Worm (Caenorhabditis elegans): ENCODE data around the gene mpst-4.
A peak's percentile ranks its signal among the peaks of the same experiment; 100 is the strongest.

Gene mpst-4

DNA sequence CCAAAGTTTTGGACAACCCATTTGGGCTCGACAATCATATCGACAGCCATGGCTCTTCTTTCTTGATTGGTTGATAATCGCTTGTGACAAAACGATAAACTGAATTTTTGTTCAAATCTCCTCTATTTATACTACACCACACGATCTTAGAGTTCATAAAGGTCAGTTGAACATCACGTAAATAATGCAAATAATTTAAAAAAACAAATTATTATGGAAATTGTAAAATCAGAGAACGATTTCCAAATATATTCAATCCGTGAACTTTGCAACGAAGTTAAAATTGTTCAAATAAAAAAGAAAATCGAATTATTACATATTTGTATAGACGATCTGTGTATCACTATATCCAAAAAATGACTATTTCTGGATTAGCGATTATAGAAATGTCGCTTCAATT, at the start of gene mpst-4, which contains the start of gene F11G11.14:
TSS of gene mpst-4 (minus strand) at position 101 of the 400 bp plus-strand sequence.
TSS of gene F11G11.14 (plus strand) at position 325 of the 400 bp plus-strand sequence.
- TF ChIP-seq mep-1 (tag; optimal IDR thresholded peaks at IDR 0.05) (no peak), ceh-90 (tag; optimal IDR thresholded peaks at IDR 0.05) (no peak), nhr-20 (tag; optimal IDR thresholded peaks at IDR 0.05) (no peak), ets-5 (GFP tag; IDR thresholded peaks at IDR 0.05) (no peak), C16A3.4 (tag; optimal IDR thresholded peaks at IDR 0.05) (no peak), ztf-11 (tag; optimal IDR thresholded peaks at IDR 0.05) (no peak), unc-62 (GFP tag; optimal IDR thresholded peaks at IDR 0.05) (no peak), lin-14 (GFP tag; optimal IDR thresholded peaks at IDR 0.05) (no peak), pag-3 (tag; optimal IDR thresholded peaks at IDR 0.05; ENCODE audit: borderline replicate concordance, insufficient read depth) (no peak), dsc-1 (tag; optimal IDR thresholded peaks at IDR 0.05) (no peak)

DNA sequence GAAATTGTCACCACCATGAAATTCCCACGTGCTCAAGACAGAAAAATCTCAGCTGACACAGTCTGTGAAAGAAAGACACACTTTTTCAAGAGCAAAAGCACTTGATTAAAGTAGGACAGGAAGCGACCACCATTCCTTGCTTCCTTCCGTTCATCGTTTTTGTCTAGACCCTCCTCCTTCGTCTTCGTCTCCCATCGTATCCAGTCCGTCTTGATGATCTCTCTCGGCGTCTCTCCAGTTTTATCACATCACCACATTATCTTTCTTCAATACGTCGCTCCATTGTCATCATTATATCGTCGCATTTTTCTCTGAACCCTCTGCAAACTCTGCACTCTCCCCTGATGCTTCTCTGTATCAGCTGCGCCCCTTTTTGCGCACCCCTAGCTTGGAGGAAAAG, 44.9 kb upstream of the mpst-4 start:
- TF ChIP-seq ztf-4 (tag; optimal IDR thresholded peaks at IDR 0.05) (no peak), snpc-4 (tag; optimal IDR thresholded peaks at IDR 0.05) (no peak), ceh-88 (GFP tag; IDR thresholded peaks at IDR 0.05) (no peak), nhr-28 (tag; optimal IDR thresholded peaks at IDR 0.05) (no peak), fkh-4 (tag; optimal IDR thresholded peaks at IDR 0.05; ENCODE audit: borderline replicate concordance) (no peak), unc-98 (GFP tag; IDR thresholded peaks at IDR 0.05) (no peak), tbx-2 (tag; optimal IDR thresholded peaks at IDR 0.05) (peak; percentile 27), blmp-1 (tag; optimal IDR thresholded peaks at IDR 0.05) (peak; percentile 9), ama-1 (optimal IDR thresholded peaks at IDR 0.05) (no peak), grh-1 (GFP tag; IDR thresholded peaks at IDR 0.05) (no peak), Y116A8C.19 (tag; optimal IDR thresholded peaks at IDR 0.05; ENCODE audit: borderline replicate concordance) (no peak), skn-1 (tag; optimal IDR thresholded peaks at IDR 0.05) (peak; percentile 97), isw-1 (GFP tag; IDR thresholded peaks at IDR 0.05) (no peak), nhr-47 (tag; optimal IDR thresholded peaks at IDR 0.05) (peak; percentile 28), ztf-11 (tag; optimal IDR thresholded peaks at IDR 0.05) (no peak), fkh-10 (GFP tag; optimal IDR thresholded peaks at IDR 0.05) (no peak), C04F5.9 (tag; optimal IDR thresholded peaks at IDR 0.05) (no peak), unc-62 (GFP tag; optimal IDR thresholded peaks at IDR 0.05) (no peak), egl-13 (tag; optimal IDR thresholded peaks at IDR 0.05) (no peak), nhr-76 (tag; optimal IDR thresholded peaks at IDR 0.05) (no peak), nhr-11 (tag; optimal IDR thresholded peaks at IDR 0.05) (no peak), nhr-237 (tag; optimal IDR thresholded peaks at IDR 0.05) (no peak), lin-15B (tag; optimal IDR thresholded peaks at IDR 0.05) (no peak), nhr-85 (tag) (no peak), mef-2 (tag; optimal IDR thresholded peaks at IDR 0.05) (no peak), lir-3 (tag; optimal IDR thresholded peaks at IDR 0.05; ENCODE audit: poor library complexity) (no peak), tlp-1 (tag; optimal IDR thresholded peaks at IDR 0.05) (no peak), nhr-90 (tag; optimal IDR thresholded peaks at IDR 0.05; ENCODE audit: poor library complexity) (no peak), hlh-17 (GFP tag; optimal IDR thresholded peaks at IDR 0.05; ENCODE audit: borderline replicate concordance) (no peak), pqm-1 (tag; optimal IDR thresholded peaks at IDR 0.05) (no peak), elt-3 (tag; optimal IDR thresholded peaks at IDR 0.05) (peak in 1 of 6 experiments; percentile 7), vab-15 (tag; optimal IDR thresholded peaks at IDR 0.05) (no peak), aha-1 (tag; optimal IDR thresholded peaks at IDR 0.05) (no peak), fos-1 (tag; optimal IDR thresholded peaks at IDR 0.05) (no peak), fkh-8 (tag; optimal IDR thresholded peaks at IDR 0.05) (peak; percentile 54), nhr-20 (tag; optimal IDR thresholded peaks at IDR 0.05) (no peak), zag-1 (tag; optimal IDR thresholded peaks at IDR 0.05) (no peak), nhr-19 (GFP tag; conservative IDR thresholded peaks at IDR 0.05) (no peak), C34B4.2 (tag; optimal IDR thresholded peaks at IDR 0.05) (no peak), mep-1 (tag; optimal IDR thresholded peaks at IDR 0.05) (peak; percentile 19), lin-13 (GFP tag; optimal IDR thresholded peaks at IDR 0.05) (no peak), ceh-63 (GFP tag; optimal IDR thresholded peaks at IDR 0.05) (no peak), elt-2 (tag; optimal IDR thresholded peaks at IDR 0.05) (no peak), hpl-2 (GFP tag; optimal IDR thresholded peaks at IDR 0.05) (no peak), ceh-8 (GFP tag; optimal IDR thresholded peaks at IDR 0.05) (no peak)

Data from whole organism, L1 larva.